Worm (Caenorhabditis elegans): ENCODE results near the gene F47G9.6.

Gene F47G9.6

DNA sequence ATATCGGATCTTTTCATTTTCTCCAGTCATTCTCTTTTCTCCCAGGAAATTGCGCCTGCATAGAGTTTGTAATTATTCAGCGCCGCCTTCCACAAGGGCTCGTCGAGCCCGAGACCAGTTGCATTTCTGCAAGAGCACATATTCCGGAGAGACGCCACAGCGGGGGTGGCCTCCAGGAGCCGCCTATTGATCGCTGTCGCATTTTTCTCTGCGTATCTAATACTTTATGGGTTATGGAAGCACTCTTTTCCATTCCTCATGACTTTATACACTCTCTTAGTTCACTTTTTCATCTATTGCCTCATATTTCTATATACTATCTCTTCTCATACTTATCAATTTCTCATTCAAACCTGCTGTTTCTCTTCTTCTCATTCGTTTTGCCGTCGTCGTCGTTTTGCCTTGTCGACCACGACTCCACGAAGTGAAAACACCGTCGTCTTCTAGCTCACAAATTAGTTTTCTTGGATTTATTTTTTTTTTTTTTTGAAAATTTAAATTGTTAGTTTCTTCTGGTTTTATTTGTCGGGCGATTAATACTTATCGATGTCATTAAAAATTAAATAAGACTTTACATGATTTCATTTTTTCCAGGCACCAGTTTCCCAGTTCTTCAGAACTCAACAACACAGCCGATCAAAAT, 46.1 kb downstream of the F47G9.6 start, which contains the start of gene cnb-1 (continued):
- peak; percentile 6 for TF ChIP-seq nhr-28 (tag; optimal IDR thresholded peaks at IDR 0.05)
- no peak for TF ChIP-seq F10B5.3 (tag; optimal IDR thresholded peaks at IDR 0.05)
- TF ChIP-seq mep-1 (tag; optimal IDR thresholded peaks at IDR 0.05), result peak; percentile 66
- TF ChIP-seq dve-1 (tag; optimal IDR thresholded peaks at IDR 0.05; ENCODE audit: insufficient read depth), result peak; percentile 42
- TF ChIP-seq nhr-48 (tag; optimal IDR thresholded peaks at IDR 0.05), result no peak
- TF ChIP-seq dmd-8 (GFP tag; IDR thresholded peaks at IDR 0.05), result no peak
- no peak for TF ChIP-seq lin-1 (GFP tag; IDR thresholded peaks at IDR 0.05)
- TF ChIP-seq ama-1 (optimal IDR thresholded peaks at IDR 0.05), result no peak
- no peak for TF ChIP-seq nhr-6 (tag; optimal IDR thresholded peaks at IDR 0.05)
- no peak for TF ChIP-seq nhr-237 (tag; optimal IDR thresholded peaks at IDR 0.05)
- peak; percentile 47; the same call in 1 of the 2 replicates for TF ChIP-seq pha-4 (GFP tag; IDR thresholded peaks at IDR 0.05)
- no peak for TF ChIP-seq pha-4 (tag; optimal IDR thresholded peaks at IDR 0.05)
- peak; percentile 75 for TF ChIP-seq hmg-1.1 (GFP tag; IDR thresholded peaks at IDR 0.05)
- no peak for TF ChIP-seq arid-1 (GFP tag; conservative IDR thresholded peaks at IDR 0.05)
- TF ChIP-seq nhr-77 (tag; optimal IDR thresholded peaks at IDR 0.05), result no peak
- no peak for TF ChIP-seq F26F4.8 (GFP tag; conservative IDR thresholded peaks at IDR 0.05)
- no peak for TF ChIP-seq madf-9 (GFP tag; conservative IDR thresholded peaks at IDR 0.05)
- TF ChIP-seq ZK546.5 (tag; optimal IDR thresholded peaks at IDR 0.05), result no peak
- no peak for TF ChIP-seq tag-97 (GFP tag; IDR thresholded peaks at IDR 0.05)
- no peak for TF ChIP-seq lin-39 (tag; optimal IDR thresholded peaks at IDR 0.05)
- no peak for TF ChIP-seq dpl-1 (GFP tag; optimal IDR thresholded peaks at IDR 0.05)
- TF ChIP-seq F49E8.2 (tag; optimal IDR thresholded peaks at IDR 0.05; ENCODE audit: borderline replicate concordance), result no peak
- TF ChIP-seq nhr-41 (GFP tag; IDR thresholded peaks at IDR 0.05), result no peak
- TF ChIP-seq lin-13 (GFP tag; optimal IDR thresholded peaks at IDR 0.05), result no peak
- TF ChIP-seq cey-2 (tag; optimal IDR thresholded peaks at IDR 0.05; ENCODE audit: borderline replicate concordance, insufficient read depth), result no peak
- TF ChIP-seq ceh-62 (tag; optimal IDR thresholded peaks at IDR 0.05), result no peak
- no peak for TF ChIP-seq gei-8 (GFP tag; optimal IDR thresholded peaks at IDR 0.05)
- TF ChIP-seq daf-19 (GFP tag; conservative IDR thresholded peaks at IDR 0.05), result no peak
- TF ChIP-seq dmd-6 (GFP tag; IDR thresholded peaks at IDR 0.05), result peak; percentile 77
- no peak for TF ChIP-seq daf-8 (GFP tag; IDR thresholded peaks at IDR 0.05)
- no peak for TF ChIP-seq ceh-82 (tag; optimal IDR thresholded peaks at IDR 0.05)
- no peak for TF ChIP-seq egl-27 (tag; optimal IDR thresholded peaks at IDR 0.05)

DNA sequence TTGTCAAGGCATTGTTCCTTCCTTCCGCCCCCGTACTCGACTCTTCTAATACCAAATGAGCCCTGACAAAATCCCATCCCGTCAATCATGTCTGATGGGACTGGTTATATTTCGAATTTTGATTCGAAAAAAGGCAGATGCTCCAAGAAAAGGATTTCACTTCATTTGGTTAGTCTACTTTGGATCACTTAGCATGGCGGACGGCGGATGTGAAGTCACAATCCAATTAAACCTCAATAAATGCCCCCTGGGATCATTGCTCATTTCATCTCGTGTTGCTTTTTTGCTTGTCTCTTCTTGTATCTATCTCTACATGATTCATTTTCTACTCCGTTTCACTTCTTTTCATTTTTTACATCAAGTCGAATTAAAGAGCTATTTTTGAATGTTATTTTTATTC, 50.1 kb downstream of the F47G9.6 start:
- no peak for TF ChIP-seq saeg-2 (GFP tag; IDR thresholded peaks at IDR 0.05)
- TF ChIP-seq ceh-20 (GFP tag; IDR thresholded peaks at IDR 0.05), result peak; percentile 32; the same call in 1 of the 2 replicates
